Worm (Caenorhabditis elegans) whole organism, young adult: ENCODE results near the gene C30G7.4.
A peak's percentile ranks its signal among the peaks of the same experiment; 100 is the strongest.

Experiments used
- K11D2.4 ChIP-seq: fragments of 200-800 bp; sonication (Bioruptor generic); IDR thresholded peaks from 2 replicates; pipeline ENCODE4 v1.3.6; 2022; ENCODE audit warnings: missing genetic modification reagents, missing genetic modification characterization, missing compliant biosample characterization
- ama-1 ChIP-seq, 3 experiments: fragments of 150-350 bp in 1 of 3; sonication (generic microtip) in 2 of 3; optimal IDR thresholded peaks; 2 replicates each; lab custom pipeline; 2014 to 2018; ENCODE audit warnings: missing biosample characterization in 2 of 3, missing genetic modification characterization in 2 of 3, missing genetic modification reagents in 2 of 3
- bed-2 ChIP-seq: fragments of 200-800 bp; sonication (Bioruptor generic); IDR thresholded peaks from 2 replicates; pipeline ENCODE4 v1.3.6; 2022; ENCODE audit warnings: missing genetic modification reagents, missing genetic modification characterization, missing compliant biosample characterization
- dox-1 ChIP-seq: fragments of 200-800 bp; sonication (Bioruptor generic); IDR thresholded peaks from 2 replicates; pipeline ENCODE4 v1.3.6; 2022; ENCODE audit warnings: missing genetic modification reagents, missing genetic modification characterization, missing compliant biosample characterization
- madf-8 ChIP-seq: fragments of 200-800 bp; sonication (Bioruptor generic); conservative IDR thresholded peaks from 2 replicates; pipeline ENCODE4 v1.3.6; 2022; ENCODE audit warnings: missing genetic modification reagents, missing genetic modification characterization, missing compliant biosample characterization
- snpc-4 ChIP-seq, 5 experiments: fragments of 150-350 bp in 1 of 5; sonication (generic microtip) in 4 of 5; optimal IDR thresholded peaks; 2 replicates each; lab custom pipeline; 2014 to 2018; ENCODE audit warnings: missing genetic modification characterization in 5 of 5, missing biosample characterization in 3 of 5, antibody characterized with exemption in 2 of 5, mild to moderate bottlenecking in 2 of 5, missing compliant biosample characterization in 2 of 5, missing genotype in 2 of 5, moderate library complexity in 2 of 5, missing genetic modification reagents in 1 of 5
- somi-1 ChIP-seq: fragments of 200-800 bp; sonication (Bioruptor generic); optimal IDR thresholded peaks from 2 replicates; lab custom pipeline; 2018; ENCODE audit warnings: mild to moderate bottlenecking, missing genetic modification characterization, missing compliant biosample characterization
- unc-62 ChIP-seq: fragments of 150-350 bp; optimal IDR thresholded peaks from 2 replicates; lab custom pipeline; 2014; ENCODE audit warnings: missing biosample characterization, missing genetic modification reagents, missing genetic modification characterization

DNA sequence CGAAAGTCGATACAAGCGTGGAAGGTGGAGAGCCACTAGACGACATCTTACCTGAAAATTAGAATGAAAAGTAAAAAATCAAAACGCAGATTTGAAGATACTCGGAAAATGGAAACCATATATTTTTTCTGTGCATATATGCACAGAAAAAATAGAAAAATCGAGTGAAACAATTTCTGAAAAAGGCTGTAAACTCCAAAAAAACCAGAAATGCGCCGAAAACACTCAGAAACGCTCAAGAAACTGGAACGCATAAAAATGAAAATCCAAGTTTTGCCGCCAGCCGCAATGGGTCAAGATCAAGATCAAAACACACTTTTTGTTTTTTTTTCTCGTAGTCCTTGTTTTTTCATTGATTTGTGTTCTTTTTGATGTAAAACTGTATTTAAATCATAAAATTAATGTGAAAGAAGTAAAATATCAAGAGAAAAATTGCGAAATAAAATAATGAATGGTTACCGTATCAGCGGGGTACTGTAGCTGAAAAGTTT, 45.8 kb upstream of the C30G7.4 start, which contains the start of gene T01C3.3:
- TF ChIP-seq K11D2.4 (GFP tag; lab: Robert Waterston, UW) (no peak), snpc-4 (GFP tag; optimal IDR thresholded peaks at IDR 0.05; lab: Kevin White, UChicago) (peak; percentile 22), snpc-4 (tag; optimal IDR thresholded peaks at IDR 0.05; lab: Kevin White, UChicago) (peak in 1 of 4 experiments; percentile 10), dox-1 (GFP tag; lab: Robert Waterston, UW) (peak; percentile 57), ama-1 (optimal IDR thresholded peaks at IDR 0.05; lab: Kevin White, UChicago) (no peak), ama-1 (GFP tag; optimal IDR thresholded peaks at IDR 0.05; lab: Kevin White, UChicago) (no peak), madf-8 (GFP tag; lab: Robert Waterston, UW) (peak; percentile 92), somi-1 (GFP tag; lab: Kevin White, UChicago) (no peak), bed-2 (GFP tag; lab: Robert Waterston, UW) (no peak), unc-62 (GFP tag; lab: Kevin White, UChicago) (no peak)
